Fruit fly (Drosophila melanogaster) whole organism, pupa: ENCODE results near the gene CG4291.

ENCODE experiments used
- CG10348 ChIP-seq: fragments of 200-800 bp; sonication (Bioruptor generic); IDR thresholded peaks from 2 replicates; pipeline ENCODE4 v1.3.6; 2022; ENCODE audit warnings: missing biosample characterization, missing genetic modification characterization
- CG12605 ChIP-seq: fragments of 200-800 bp; sonication (Bioruptor generic); IDR thresholded peaks from 2 replicates; pipeline ENCODE4 v1.3.6; 2022; ENCODE audit warnings: missing biosample characterization, missing genetic modification characterization
- CG13204 ChIP-seq: fragments of 200-800 bp; sonication (Bioruptor generic); optimal IDR thresholded peaks from 2 replicates; lab custom pipeline; 2018; ENCODE audit warnings: missing biosample characterization, mild to moderate bottlenecking, missing genetic modification characterization, moderate library complexity
- CG14655 ChIP-seq: fragments of 200-800 bp; sonication (Bioruptor generic); optimal IDR thresholded peaks from 3 replicates; lab custom pipeline; 2017; ENCODE audit warnings: mild to moderate bottlenecking, missing biosample characterization, missing genetic modification reagents, missing genetic modification characterization
- CG15710 ChIP-seq: fragments of 200-800 bp; sonication (Bioruptor generic); optimal IDR thresholded peaks from 2 replicates; lab custom pipeline; 2018; ENCODE audit warnings: missing biosample characterization, mild to moderate bottlenecking, missing genetic modification characterization, moderate library complexity
- CG17806 ChIP-seq: fragments of 200-800 bp; sonication (Bioruptor generic); optimal IDR thresholded peaks from 2 replicates; lab custom pipeline; 2018; ENCODE audit warnings: missing biosample characterization, mild to moderate bottlenecking, missing genetic modification characterization, moderate library complexity
- CG32121 ChIP-seq: fragments of 200-800 bp; sonication (Bioruptor generic); IDR thresholded peaks from 2 replicates; pipeline ENCODE4 v1.3.6; 2022; ENCODE audit warnings: missing biosample characterization, missing genetic modification characterization
- CG34367 ChIP-seq: fragments of 200-800 bp; sonication (Bioruptor generic); optimal IDR thresholded peaks from 2 replicates; lab custom pipeline; 2018; ENCODE audit warnings: missing biosample characterization, mild to moderate bottlenecking, missing genetic modification characterization
- CG4496 ChIP-seq: fragments of 200-800 bp; sonication (Bioruptor generic); IDR thresholded peaks from 3 replicates; pipeline ENCODE4 v1.3.6; 2022; ENCODE audit warnings: missing biosample characterization, missing genetic modification characterization
- CG8159 ChIP-seq: fragments of 200-800 bp; sonication (Bioruptor generic); optimal IDR thresholded peaks from 3 replicates; lab custom pipeline; 2018; ENCODE audit warnings: missing biosample characterization, mild to moderate bottlenecking, missing genetic modification characterization, moderate library complexity
- CG8301 ChIP-seq: fragments of 200-800 bp; sonication (Bioruptor generic); optimal IDR thresholded peaks from 2 replicates; lab custom pipeline; 2018; ENCODE audit warnings: missing biosample characterization, mild to moderate bottlenecking, missing genetic modification characterization
- CG9948 ChIP-seq: fragments of 200-800 bp; sonication (Bioruptor generic); optimal IDR thresholded peaks from 2 replicates; lab custom pipeline; 2018; ENCODE audit warnings: missing biosample characterization, mild to moderate bottlenecking, missing genetic modification characterization, moderate library complexity
- D1 ChIP-seq: fragments of 200-800 bp; sonication (Bioruptor generic); optimal IDR thresholded peaks from 2 replicates; lab custom pipeline; 2018; ENCODE audit warnings: missing biosample characterization, mild to moderate bottlenecking, missing genetic modification characterization, moderate library complexity
- EcR ChIP-seq: fragments of 200-800 bp; sonication (Bioruptor generic); optimal IDR thresholded peaks from 3 replicates; lab custom pipeline; 2019; ENCODE audit warnings: missing biosample characterization, missing genetic modification characterization, mild to moderate bottlenecking, moderate library complexity, missing genetic modification reagents
- Ets98B ChIP-seq: fragments of 200-800 bp; sonication (Bioruptor generic); IDR thresholded peaks from 2 replicates; pipeline ENCODE4 v1.3.6; 2022; ENCODE audit warnings: missing biosample characterization, missing genetic modification characterization
- Pif1A ChIP-seq: fragments of 200-800 bp; sonication (Bioruptor generic); optimal IDR thresholded peaks from 3 replicates; lab custom pipeline; 2016; ENCODE audit warnings: missing biosample characterization, missing genetic modification characterization
- Pif1B ChIP-seq: fragments of 200-800 bp; sonication (Bioruptor generic); optimal IDR thresholded peaks from 3 replicates; lab custom pipeline; 2016; ENCODE audit warnings: missing biosample characterization, missing genetic modification characterization
- Snoo ChIP-seq: fragments of 200-800 bp; sonication (Bioruptor generic); optimal IDR thresholded peaks from 3 replicates; lab custom pipeline; 2017; ENCODE audit warnings: missing biosample characterization, mild to moderate bottlenecking, missing genetic modification characterization, inconsistent platforms
- fd96Ca ChIP-seq: fragments of 200-800 bp; sonication (Bioruptor generic); IDR thresholded peaks from 3 replicates; pipeline ENCODE4 v1.3.6; 2022; ENCODE audit warnings: missing biosample characterization, missing genetic modification characterization
- gl ChIP-seq: fragments of 200-800 bp; sonication (Bioruptor generic); optimal IDR thresholded peaks from 2 replicates; lab custom pipeline; 2018; ENCODE audit warnings: missing biosample characterization, mild to moderate bottlenecking, missing genetic modification characterization
- rn ChIP-seq: fragments of 200-800 bp; sonication (Bioruptor generic); IDR thresholded peaks from 2 replicates; pipeline ENCODE4 v1.3.6; 2022; ENCODE audit warnings: missing biosample characterization, missing genetic modification characterization

Gene CG4291

dm6 chr2L:838786-839185, 13.7 kb downstream of the CG4291 start:
- TF ChIP-seq CG8159 (tag; lab: Kevin White, UChicago): no peak
- TF ChIP-seq CG34367 (tag; lab: Kevin White, UChicago): no peak
- no peak for TF ChIP-seq CG12605
- no peak for TF ChIP-seq Pif1A (GFP tag; lab: Kevin White, UChicago)
- TF ChIP-seq D1 (tag; lab: Kevin White, UChicago): no peak
- no peak for TF ChIP-seq CG17806 (tag; lab: Kevin White, UChicago)
- TF ChIP-seq CG13204 (GFP tag; lab: Kevin White, UChicago): no peak
- no peak for TF ChIP-seq EcR
- TF ChIP-seq rn (GFP tag; lab: Robert Waterston, UW): no peak
- no peak for TF ChIP-seq Ets98B (GFP tag; lab: Robert Waterston, UW)
- TF ChIP-seq CG9948 (tag; lab: Kevin White, UChicago): no peak
- no peak for TF ChIP-seq Pif1B (GFP tag; lab: Kevin White, UChicago)
- TF ChIP-seq gl (tag; lab: Kevin White, UChicago): no peak
- no peak for TF ChIP-seq CG15710 (tag; lab: Kevin White, UChicago)
- no peak for TF ChIP-seq Snoo (tag; lab: Kevin White, UChicago)

DNA sequence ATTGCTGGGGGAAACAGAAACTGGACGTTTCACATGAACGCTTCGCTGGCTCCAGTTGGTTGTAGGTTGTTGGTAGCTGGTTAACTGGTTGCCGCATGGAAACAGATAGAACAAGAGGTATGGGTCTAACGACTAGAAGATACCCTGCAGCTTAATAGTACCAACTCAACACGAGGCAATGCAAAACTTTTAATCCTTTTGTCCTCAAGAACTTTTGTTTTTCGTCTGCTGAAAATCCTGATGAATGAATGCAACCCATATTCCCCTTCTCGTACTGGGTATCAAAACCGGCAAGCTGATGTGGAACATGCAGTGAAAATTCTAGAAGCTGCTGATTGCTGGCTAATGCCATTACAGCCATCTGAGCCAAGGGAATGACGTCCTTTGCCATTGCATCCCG, 14.5 kb downstream of the CG4291 start:
- TF ChIP-seq Pif1A (GFP tag; lab: Kevin White, UChicago): no peak
- no peak for TF ChIP-seq gl (tag; lab: Kevin White, UChicago)
- peak; percentile 54 for TF ChIP-seq CG17806 (tag; lab: Kevin White, UChicago)
- TF ChIP-seq Snoo (tag; lab: Kevin White, UChicago): peak; percentile 5
- TF ChIP-seq CG15710 (tag; lab: Kevin White, UChicago): peak; percentile 84
- TF ChIP-seq fd96Ca (GFP tag; lab: Robert Waterston, UW): peak; percentile 92
- peak; percentile 89 for TF ChIP-seq CG14655 (GFP tag; lab: Kevin White, UChicago)
- no peak for TF ChIP-seq EcR
- no peak for TF ChIP-seq CG8159 (tag; lab: Kevin White, UChicago)
- no peak for TF ChIP-seq CG13204 (GFP tag; lab: Kevin White, UChicago)
- TF ChIP-seq CG12605: peak; percentile 74
- TF ChIP-seq Pif1B (GFP tag; lab: Kevin White, UChicago): no peak
- TF ChIP-seq CG4496 (GFP tag; lab: Robert Waterston, UW): peak; percentile 87
- peak; percentile 77 for TF ChIP-seq CG32121
- peak; percentile 57 for TF ChIP-seq rn (GFP tag; lab: Robert Waterston, UW)
- peak; percentile 44 for TF ChIP-seq CG34367 (tag; lab: Kevin White, UChicago)
- peak; percentile 84 for TF ChIP-seq Ets98B (GFP tag; lab: Robert Waterston, UW)
- TF ChIP-seq CG9948 (tag; lab: Kevin White, UChicago): peak; percentile 75
- TF ChIP-seq CG8301: peak; percentile 88
- TF ChIP-seq D1 (tag; lab: Kevin White, UChicago): no peak
- peak; percentile 83 for TF ChIP-seq CG10348 (GFP tag; lab: Robert Waterston, UW)

- peak; percentile 27 for TF ChIP-seq EcR
- 0 out of 2 replicates have a peak, but pooled peaks have one; percentile 8 for TF ChIP-seq Ets98B (GFP tag; lab: Robert Waterston, UW)
- TF ChIP-seq CG17806 (tag; lab: Kevin White, UChicago): no peak
- TF ChIP-seq CG9948 (tag; lab: Kevin White, UChicago): peak; percentile 26
- TF ChIP-seq CG15710 (tag; lab: Kevin White, UChicago): peak; percentile 23
These were observed 24.8 kb downstream of the CG4291 start for dm6 chr2L:827516-828362.

DNA sequence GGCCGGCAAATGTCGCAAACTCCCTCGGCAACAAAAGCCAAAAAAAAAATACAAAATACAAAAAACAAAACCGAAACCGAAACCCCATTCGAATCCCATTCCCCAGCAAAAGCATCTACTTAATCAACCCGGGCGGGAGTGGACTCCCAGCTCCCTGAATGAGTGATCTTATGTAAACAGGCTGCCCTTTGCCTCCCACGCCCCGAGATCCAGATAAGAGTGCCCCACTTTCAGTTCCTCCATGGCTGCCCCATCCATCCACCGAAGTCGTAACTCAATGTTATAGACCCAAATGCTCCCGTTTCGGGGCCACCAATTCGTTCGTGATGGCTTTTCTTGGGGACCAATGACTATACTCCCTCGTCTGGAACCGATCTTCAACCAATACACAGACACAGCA, 25.5 kb downstream of the CG4291 start:
- no peak for TF ChIP-seq Snoo (tag; lab: Kevin White, UChicago)
- no peak for TF ChIP-seq fd96Ca (GFP tag; lab: Robert Waterston, UW)
- no peak for TF ChIP-seq CG4496 (GFP tag; lab: Robert Waterston, UW)
- no peak for TF ChIP-seq CG34367 (tag; lab: Kevin White, UChicago)
- no peak for TF ChIP-seq CG8159 (tag; lab: Kevin White, UChicago)
- 0 out of 2 replicates have a peak, but pooled peaks have one; percentile 18 for TF ChIP-seq CG12605
- TF ChIP-seq gl (tag; lab: Kevin White, UChicago): no peak

dm6 chr2L:826388-826787, 26.1 kb downstream of the CG4291 start:
- no peak for TF ChIP-seq CG9948 (tag; lab: Kevin White, UChicago)
- TF ChIP-seq CG34367 (tag; lab: Kevin White, UChicago): no peak
- no peak for TF ChIP-seq CG8159 (tag; lab: Kevin White, UChicago)
- TF ChIP-seq D1 (tag; lab: Kevin White, UChicago): no peak
- TF ChIP-seq CG12605: no peak
- no peak for TF ChIP-seq fd96Ca (GFP tag; lab: Robert Waterston, UW)
- TF ChIP-seq Pif1B (GFP tag; lab: Kevin White, UChicago): no peak
- no peak for TF ChIP-seq Ets98B (GFP tag; lab: Robert Waterston, UW)
- no peak for TF ChIP-seq CG32121
- no peak for TF ChIP-seq gl (tag; lab: Kevin White, UChicago)
- TF ChIP-seq CG13204 (GFP tag; lab: Kevin White, UChicago): no peak
- TF ChIP-seq CG8301: no peak
- no peak for TF ChIP-seq CG10348 (GFP tag; lab: Robert Waterston, UW)
- no peak for TF ChIP-seq CG15710 (tag; lab: Kevin White, UChicago)
- TF ChIP-seq EcR: no peak
- TF ChIP-seq, all 21 proteins: peak for 0
